Worm (Caenorhabditis elegans) whole organism, L4/young adult: ENCODE data around the gene B0280.17.

Experiments
- W03F9.2 ChIP-seq: fragments of 150-350 bp; optimal IDR thresholded peaks from 2 replicates; lab custom pipeline; 2014; ENCODE audit warnings: missing biosample characterization, missing genetic modification characterization
- dao-5 ChIP-seq: sonication (generic microtip); optimal IDR thresholded peaks from 2 replicates; lab custom pipeline; 2016; ENCODE audit warnings: missing genotype, missing genetic modification characterization, moderate library complexity, missing compliant biosample characterization
- him-1 ChIP-seq: sonication (generic microtip); optimal IDR thresholded peaks from 2 replicates; lab custom pipeline; 2016; ENCODE audit warnings: missing genotype, missing genetic modification reagents, missing genetic modification characterization, missing compliant biosample characterization

The B0280.17 gene

ce11 chrIII:7136015-7136414 lies at the start of gene B0280.17:
TSS of gene B0280.17 (minus strand) at chrIII:7136115.
- TF ChIP-seq him-1 (no peak), W03F9.2 (no peak), dao-5 (tag; lab: Kevin White, UChicago) (no peak)

ce11 chrIII:7185473-7185872 lies 49.6 kb upstream of the B0280.17 start, which contains the start of gene F37C12.14:
TSS of gene F37C12.14 (minus strand) at chrIII:7185573.
- TF ChIP-seq dao-5 (tag; lab: Kevin White, UChicago) (no peak), W03F9.2 (no peak), him-1 (no peak)

- TF ChIP-seq W03F9.2 (no peak), dao-5 (tag; lab: Kevin White, UChicago) (no peak), him-1 (no peak)
These were observed 48.1 kb upstream of the B0280.17 start, which contains the start of gene yju-2 for ce11 chrIII:7184022-7184421. TSS of gene yju-2 (plus strand) at chrIII:7184336.

- TF ChIP-seq W03F9.2 (no peak), dao-5 (tag; lab: Kevin White, UChicago) (no peak), him-1 (no peak)
These were observed 45.9 kb upstream of the B0280.17 start, which contains the start of gene epg-4 for ce11 chrIII:7181822-7182221. TSS of gene epg-4 (plus strand) at chrIII:7182167.

ce11 chrIII:7180613-7181012 lies 44.7 kb upstream of the B0280.17 start, which contains the start of gene ndab-2:
TSS of gene ndab-2 (plus strand) at chrIII:7180752.
- TF ChIP-seq him-1, result no peak
- TF ChIP-seq dao-5 (tag; lab: Kevin White, UChicago), result no peak
- TF ChIP-seq W03F9.2, result no peak

- TF ChIP-seq him-1 (peak; percentile 26), dao-5 (tag; lab: Kevin White, UChicago) (no peak), W03F9.2 (peak; percentile 72)
These were observed 43.8 kb upstream of the B0280.17 start, which contains the start of the genes rps-14 and rpl-36 for ce11 chrIII:7179538-7180301. TSS of gene rps-14 (minus strand) at chrIII:7179588. TSS of gene rpl-36 (plus strand) at chrIII:7180251.

- TF ChIP-seq dao-5 (tag; lab: Kevin White, UChicago) (no peak), W03F9.2 (no peak), him-1 (no peak)
These were observed 42.6 kb upstream of the B0280.17 start for ce11 chrIII:7178497-7178896.

ce11 chrIII:7170090-7170489 lies 34.2 kb upstream of the B0280.17 start:
- TF ChIP-seq dao-5 (tag; lab: Kevin White, UChicago) (no peak), him-1 (no peak)

- no peak for TF ChIP-seq dao-5 (tag; lab: Kevin White, UChicago)
- TF ChIP-seq him-1, result no peak
- no peak for TF ChIP-seq W03F9.2
These were observed 31.6 kb upstream of the B0280.17 start, which contains the start of gene acs-4 for ce11 chrIII:7167568-7167937. TSS of gene acs-4 (plus strand) at chrIII:7167838.

ce11 chrIII:7166664-7167567 lies 31.0 kb upstream of the B0280.17 start:
- peak; percentile 59 for TF ChIP-seq him-1
- no peak for TF ChIP-seq dao-5 (tag; lab: Kevin White, UChicago)

ce11 chrIII:7165816-7166229 lies 29.9 kb upstream of the B0280.17 start:
- no peak for TF ChIP-seq him-1
- no peak for TF ChIP-seq W03F9.2
- no peak for TF ChIP-seq dao-5 (tag; lab: Kevin White, UChicago)

- TF ChIP-seq W03F9.2 (no peak), him-1 (no peak), dao-5 (tag; lab: Kevin White, UChicago) (no peak)
These were observed 29.4 kb upstream of the B0280.17 start for ce11 chrIII:7165276-7165675.

- TF ChIP-seq him-1, result peak; percentile 75
- TF ChIP-seq dao-5 (tag; lab: Kevin White, UChicago), result no peak
- TF ChIP-seq W03F9.2, result peak; percentile 95
These were observed 26.3 kb upstream of the B0280.17 start, which contains the start of the genes syf-2 and K04G7.1 for ce11 chrIII:7162065-7162762. TSS of gene syf-2 (minus strand) at chrIII:7162115. TSS of gene K04G7.1 (plus strand) at chrIII:7162712.

ce11 chrIII:7161055-7161454 lies 25.1 kb upstream of the B0280.17 start, which contains the start of gene rnp-7:
TSS of gene rnp-7 (minus strand) at chrIII:7161155.
- no peak for TF ChIP-seq him-1
- TF ChIP-seq dao-5 (tag; lab: Kevin White, UChicago), result no peak
- TF ChIP-seq W03F9.2, result no peak
